Fruit fly (Drosophila melanogaster): ENCODE measurements around the gene Toll-9.

- no peak for TF ChIP-seq D19A (tag; optimal IDR thresholded peaks at IDR 0.05)
- no peak for TF ChIP-seq CG34376 (GFP tag; optimal IDR thresholded peaks at IDR 0.05)
Measured at dm6 chr3L:20361389-20361788, 5.1 kb downstream of the Toll-9 start, which contains the start of gene Prim2.

Measured in whole organism, embryonic.